Fruit fly (Drosophila melanogaster) whole organism, embryonic: ENCODE results near the gene jet.
A peak's percentile ranks its signal among the peaks of the same experiment; 100 is the strongest.

Experiments used
- Antp ChIP-seq: fragments of 200-800 bp; sonication (Bioruptor generic); optimal IDR thresholded peaks from 3 replicates; lab custom pipeline; 2016; ENCODE audit warnings: missing biosample characterization, missing genetic modification characterization
- Awh ChIP-seq: fragments of 200-800 bp; sonication (Bioruptor generic); IDR thresholded peaks from 2 replicates; pipeline ENCODE4, ENCODE4 v1.3.6; 2022; ENCODE audit warnings: missing biosample characterization, missing genetic modification characterization
- B-H1 ChIP-seq: fragments of 200-800 bp; sonication (Bioruptor generic); IDR thresholded peaks from 3 replicates; pipeline ENCODE4 v1.3.6; 2022; ENCODE audit warnings: missing biosample characterization, missing genetic modification characterization
- BEAF-32 ChIP-seq: fragments of 200-800 bp; sonication (Bioruptor generic); optimal IDR thresholded peaks from 3 replicates; lab custom pipeline; 2017; ENCODE audit warnings: missing biosample characterization, missing genetic modification characterization, mild to moderate bottlenecking, moderate library complexity, missing genetic modification reagents
- CG10543 ChIP-seq: fragments of 200-800 bp; sonication (Bioruptor generic); optimal IDR thresholded peaks from 3 replicates; lab custom pipeline; 2017; ENCODE audit warnings: missing biosample characterization, mild to moderate bottlenecking, missing genetic modification characterization, moderate library complexity
- CG11247 ChIP-seq: fragments of 200-800 bp; sonication (Bioruptor generic); IDR thresholded peaks from 2 replicates; pipeline ENCODE4 v1.3.6; 2022; ENCODE audit warnings: missing biosample characterization, missing genetic modification characterization
- CG12155 ChIP-seq: fragments of 200-800 bp; sonication (Bioruptor generic); optimal IDR thresholded peaks from 3 replicates; lab custom pipeline; 2016; ENCODE audit warnings: missing biosample characterization, missing genetic modification characterization
- CG12744 ChIP-seq: fragments of 200-800 bp; sonication (Bioruptor generic); optimal IDR thresholded peaks from 2 replicates; lab custom pipeline; 2016; ENCODE audit warnings: missing biosample characterization, missing genetic modification characterization
- CG12769 ChIP-seq: fragments of 200-800 bp; sonication (Bioruptor generic); optimal IDR thresholded peaks from 2 replicates; lab custom pipeline; 2019; ENCODE audit warnings: missing biosample characterization, mild to moderate bottlenecking, missing genetic modification characterization, moderate library complexity
- CG14014 ChIP-seq: fragments of 200-800 bp; sonication (Bioruptor generic); IDR thresholded peaks from 2 replicates; pipeline ENCODE4 v1.3.6; 2022; ENCODE audit warnings: missing biosample characterization, missing genetic modification characterization
- CG17568 ChIP-seq: fragments of 200-800 bp; sonication (Bioruptor generic); optimal IDR thresholded peaks from 2 replicates; lab custom pipeline; 2018; ENCODE audit warnings: missing biosample characterization, mild to moderate bottlenecking, missing genetic modification characterization, moderate library complexity
- CG18476 ChIP-seq: fragments of 200-800 bp; sonication (Bioruptor generic); optimal IDR thresholded peaks from 2 replicates; lab custom pipeline; 2016; ENCODE audit warnings: missing biosample characterization, mild to moderate bottlenecking, missing genetic modification characterization
- CG18599 ChIP-seq: fragments of 200-800 bp; sonication (Bioruptor generic); optimal IDR thresholded peaks from 3 replicates; lab custom pipeline; 2017; ENCODE audit warnings: missing biosample characterization, missing genetic modification characterization, mild to moderate bottlenecking, moderate library complexity, missing genetic modification reagents
- CG18764 ChIP-seq: fragments of 200-800 bp; sonication (Bioruptor generic); optimal IDR thresholded peaks from 3 replicates; lab custom pipeline; 2016; ENCODE audit warnings: missing biosample characterization, missing genetic modification characterization
- CG2129 ChIP-seq: fragments of 200-800 bp; sonication (Bioruptor generic); IDR thresholded peaks from 2 replicates; pipeline ENCODE4 v1.3.6; 2022; ENCODE audit warnings: missing biosample characterization, missing genetic modification characterization; ENCODE audit not compliant: partially characterized antibody
- CG2712 ChIP-seq: fragments of 200-800 bp; optimal IDR thresholded peaks from 3 replicates; lab custom pipeline; 2019; ENCODE audit warnings: missing biosample characterization, mild to moderate bottlenecking, missing genetic modification characterization, moderate library complexity
- CG30020 ChIP-seq: fragments of 200-800 bp; optimal IDR thresholded peaks from 2 replicates; lab custom pipeline; 2019; ENCODE audit warnings: missing biosample characterization, mild to moderate bottlenecking, missing genetic modification characterization, moderate library complexity
- CG5180 ChIP-seq: fragments of 200-800 bp; sonication (Bioruptor generic); optimal IDR thresholded peaks from 3 replicates; lab custom pipeline; 2017; ENCODE audit warnings: missing biosample characterization, missing genetic modification characterization, mild to moderate bottlenecking, moderate library complexity, missing genetic modification reagents
- CG6813 ChIP-seq: fragments of 200-800 bp; sonication (Bioruptor generic); optimal IDR thresholded peaks from 2 replicates; lab custom pipeline; 2017; ENCODE audit warnings: missing biosample characterization, missing genetic modification characterization, mild to moderate bottlenecking, moderate library complexity, missing genetic modification reagents
- CG7556 ChIP-seq: fragments of 200-800 bp; sonication (Bioruptor generic); optimal IDR thresholded peaks from 2 replicates; lab custom pipeline; 2017; ENCODE audit warnings: missing biosample characterization, mild to moderate bottlenecking, missing genetic modification characterization
- CG9876 ChIP-seq: fragments of 200-800 bp; sonication (Bioruptor generic); optimal IDR thresholded peaks from 2 replicates; lab custom pipeline; 2016; ENCODE audit warnings: missing biosample characterization, missing genetic modification characterization
- CTCF ChIP-seq: fragments of 200-800 bp; sonication (Bioruptor generic); optimal IDR thresholded peaks from 2 replicates; lab custom pipeline; 2017; ENCODE audit warnings: missing biosample characterization, mild to moderate bottlenecking, missing genetic modification characterization, moderate library complexity
- CkIIα-i1 ChIP-seq: fragments of 200-800 bp; sonication (Bioruptor generic); IDR thresholded peaks from 2 replicates; pipeline ENCODE4 v1.3.6; 2022; ENCODE audit warnings: missing biosample characterization, missing genetic modification characterization
- Doc2 ChIP-seq: fragments of 200-800 bp; sonication (Bioruptor generic); IDR thresholded peaks from 2 replicates; pipeline ENCODE4 v1.3.6; 2022; ENCODE audit warnings: missing biosample characterization, missing genetic modification characterization
- Doc3 ChIP-seq: fragments of 200-800 bp; sonication (Bioruptor generic); IDR thresholded peaks from 3 replicates; pipeline ENCODE4 v1.3.6; 2022; ENCODE audit warnings: missing biosample characterization, missing genetic modification characterization; ENCODE audit not compliant: partially characterized antibody
- HLH4C ChIP-seq: fragments of 200-800 bp; sonication (Bioruptor generic); IDR thresholded peaks from 3 replicates; pipeline ENCODE4 v1.3.6; 2022; ENCODE audit warnings: missing biosample characterization, missing genetic modification characterization; ENCODE audit not compliant: partially characterized antibody
- HLHmδ ChIP-seq: fragments of 200-800 bp; sonication (Bioruptor generic); optimal IDR thresholded peaks from 2 replicates; lab custom pipeline; 2018; ENCODE audit warnings: missing biosample characterization, mild to moderate bottlenecking, missing genetic modification characterization, moderate library complexity
- Lhr ChIP-seq: fragments of 200-800 bp; sonication (Bioruptor generic); optimal IDR thresholded peaks from 3 replicates; lab custom pipeline; 2017; ENCODE audit warnings: mild to moderate bottlenecking, missing biosample characterization, missing genetic modification reagents, missing genetic modification characterization
- Lpt ChIP-seq: fragments of >200 bp; optimal IDR thresholded peaks from 2 replicates; lab custom pipeline; 2018; ENCODE audit warnings: missing biosample characterization, missing genetic modification characterization
- Optix ChIP-seq: fragments of 200-800 bp; sonication (Bioruptor generic); IDR thresholded peaks from 3 replicates; pipeline ENCODE4 v1.3.6; 2022; ENCODE audit warnings: missing biosample characterization, missing genetic modification characterization
- Spps ChIP-seq: fragments of 200-800 bp; sonication (Bioruptor generic); optimal IDR thresholded peaks from 2 replicates; lab custom pipeline; 2018; ENCODE audit warnings: missing biosample characterization, mild to moderate bottlenecking, missing genetic modification characterization
- Taf1 ChIP-seq: fragments of 200-800 bp; sonication (Bioruptor generic); IDR thresholded peaks from 2 replicates; pipeline ENCODE4 v1.3.6; 2022; ENCODE audit warnings: missing biosample characterization, missing genetic modification characterization
- Usf ChIP-seq: fragments of 200-800 bp; sonication (Bioruptor generic); optimal IDR thresholded peaks from 2 replicates; lab custom pipeline; 2017; ENCODE audit warnings: missing genotype, missing biosample characterization, missing genetic modification characterization
- bsh ChIP-seq, 2 experiments: fragments of 200-800 bp; sonication (Bioruptor generic); optimal IDR thresholded peaks; 2 replicates each; lab custom pipeline; 2017 to 2018; ENCODE audit warnings: mild to moderate bottlenecking in 2 of 2, missing biosample characterization in 2 of 2, missing genetic modification characterization in 2 of 2, moderate library complexity in 1 of 2
- btn ChIP-seq: fragments of 200-800 bp; sonication (Bioruptor generic); optimal IDR thresholded peaks from 2 replicates; lab custom pipeline; 2016; ENCODE audit warnings: missing biosample characterization, missing genetic modification characterization
- dati ChIP-seq: fragments of 200-800 bp; sonication (Bioruptor generic); IDR thresholded peaks from 2 replicates; pipeline ENCODE4 v1.3.6; 2022; ENCODE audit warnings: missing biosample characterization, missing genetic modification characterization
- gce ChIP-seq: fragments of 200-800 bp; sonication (Bioruptor generic); IDR thresholded peaks from 3 replicates; pipeline ENCODE4 v1.3.6; 2022; ENCODE audit warnings: missing biosample characterization, missing genetic modification characterization
- ind ChIP-seq: fragments of 200-800 bp; sonication (Bioruptor generic); optimal IDR thresholded peaks from 3 replicates; lab custom pipeline; 2016; ENCODE audit warnings: missing biosample characterization, missing genetic modification characterization
- maf-S ChIP-seq: fragments of 200-800 bp; sonication (Bioruptor generic); optimal IDR thresholded peaks from 2 replicates; lab custom pipeline; 2016; ENCODE audit warnings: missing biosample characterization, missing genetic modification characterization
- pros ChIP-seq: fragments of 200-800 bp; sonication (Bioruptor generic); optimal IDR thresholded peaks from 3 replicates; lab custom pipeline; 2019; ENCODE audit warnings: missing biosample characterization, mild to moderate bottlenecking, missing genetic modification characterization, moderate library complexity
- repo ChIP-seq: fragments of 200-800 bp; sonication (Bioruptor generic); optimal IDR thresholded peaks from 2 replicates; lab custom pipeline; 2016; ENCODE audit warnings: missing biosample characterization, missing genetic modification characterization
- sc ChIP-seq, 3 experiments: fragments of >200 bp in 2 of 3; fragments of 200-800 bp in 1 of 3; sonication (Bioruptor generic) in 1 of 3; optimal IDR thresholded peaks; 2 replicates in 2 of 3; 3 replicates in 1 of 3; lab custom pipeline; 2017; ENCODE audit warnings: mild to moderate bottlenecking in 1 of 3, missing biosample characterization in 1 of 3, missing genetic modification characterization in 1 of 3, missing genetic modification reagents in 1 of 3
- sima ChIP-seq: fragments of 200-800 bp; sonication (Bioruptor generic); optimal IDR thresholded peaks from 2 replicates; lab custom pipeline; 2016; ENCODE audit warnings: missing biosample characterization, missing genetic modification characterization
- slp2 ChIP-seq: fragments of 200-800 bp; sonication (Bioruptor generic); optimal IDR thresholded peaks from 2 replicates; lab custom pipeline; 2016; ENCODE audit warnings: missing biosample characterization, missing genetic modification characterization
- sr ChIP-seq: fragments of 200-800 bp; sonication (Bioruptor generic); IDR thresholded peaks from 3 replicates; pipeline ENCODE4 v1.3.6; 2022; ENCODE audit warnings: missing biosample characterization, missing genetic modification characterization
- tgo ChIP-seq: fragments of 200-800 bp; sonication (Bioruptor generic); IDR thresholded peaks from 3 replicates; pipeline ENCODE4 v1.3.6; 2022; ENCODE audit warnings: missing biosample characterization, missing genetic modification characterization
- toy ChIP-seq: fragments of 200-800 bp; sonication (Bioruptor generic); IDR thresholded peaks from 2 replicates; pipeline ENCODE4 v1.3.6; 2022; ENCODE audit warnings: missing biosample characterization, missing genetic modification characterization
- twi ChIP-seq: fragments of 200-800 bp; optimal IDR thresholded peaks from 2 replicates; lab custom pipeline; 2019; ENCODE audit warnings: missing biosample characterization, mild to moderate bottlenecking, missing genetic modification characterization, moderate library complexity
- vvl ChIP-seq: fragments of 200-800 bp; sonication (Bioruptor generic); IDR thresholded peaks from 2 replicates; pipeline ENCODE4 v1.3.6; 2022; ENCODE audit warnings: missing biosample characterization, missing genetic modification characterization
- yki ChIP-seq: fragments of >200 bp; optimal IDR thresholded peaks from 3 replicates; lab custom pipeline; 2018
- zf30C ChIP-seq: fragments of 200-800 bp; sonication (Bioruptor generic); optimal IDR thresholded peaks from 3 replicates; lab custom pipeline; 2018; ENCODE audit warnings: missing biosample characterization, mild to moderate bottlenecking, missing genetic modification characterization

jet gene

dm6 chr2L:4907986-4908385 is 41.6 kb downstream of the jet start (continued):
- peak; percentile 76; the same call in 2 of the 3 replicates for TF ChIP-seq gce (GFP tag; lab: Robert Waterston, UW)
- no peak for TF ChIP-seq toy (GFP tag; lab: Robert Waterston, UW)
- TF ChIP-seq Lpt (GFP tag; lab: Kevin White, UChicago): no peak
- no peak for TF ChIP-seq repo (GFP tag; lab: Kevin White, UChicago)
- peak; percentile 77; the same call in 2 of the 3 replicates for TF ChIP-seq tgo (GFP tag; lab: Robert Waterston, UW)
- peak; percentile 41 for TF ChIP-seq CG18599 (GFP tag; lab: Kevin White, UChicago)
- peak; percentile 0 for TF ChIP-seq CG18476 (GFP tag; lab: Kevin White, UChicago)
- no peak for TF ChIP-seq sima (GFP tag; lab: Kevin White, UChicago)
- no peak for TF ChIP-seq btn (GFP tag; lab: Kevin White, UChicago)
- no peak for TF ChIP-seq BEAF-32
- TF ChIP-seq CG12155 (GFP tag; lab: Kevin White, UChicago): no peak
- peak; percentile 75 for TF ChIP-seq CG7556
- TF ChIP-seq Doc2 (GFP tag; lab: Robert Waterston, UW): no peak
- TF ChIP-seq Taf1: peak; percentile 12; the same call in 1 of the 2 replicates
- peak; percentile 41 for TF ChIP-seq CG18764
- peak; percentile 49; the same call in 1 of the 2 replicates for TF ChIP-seq CG14014 (GFP tag; lab: Robert Waterston, UW)
- TF ChIP-seq twi (tag; lab: Kevin White, UChicago): no peak
- no peak for TF ChIP-seq Usf (GFP tag; lab: Kevin White, UChicago)
- TF ChIP-seq yki (lab: Kevin White, UChicago): no peak
- peak; percentile 36 for TF ChIP-seq CG12769
- TF ChIP-seq CG6813 (GFP tag; lab: Kevin White, UChicago): peak; percentile 47
- TF ChIP-seq CG2712 (tag; lab: Kevin White, UChicago): peak; percentile 78
- TF ChIP-seq CG5180 (GFP tag; lab: Kevin White, UChicago): peak; percentile 75
- TF ChIP-seq CTCF (GFP tag; lab: Kevin White, UChicago): no peak
- TF ChIP-seq slp2 (GFP tag; lab: Kevin White, UChicago): no peak
- no peak for TF ChIP-seq pros (GFP tag; lab: Kevin White, UChicago)
- no peak for TF ChIP-seq CG9876
- TF ChIP-seq zf30C (GFP tag; lab: Kevin White, UChicago): peak; percentile 12
- TF ChIP-seq HLH4C (GFP tag; lab: Robert Waterston, UW): no peak
- TF ChIP-seq CG11247 (GFP tag; lab: Robert Waterston, UW): peak; percentile 20; the same call in 1 of the 2 replicates
- no peak for TF ChIP-seq Spps (tag; lab: Kevin White, UChicago)
- TF ChIP-seq vvl (GFP tag; lab: Robert Waterston, UW): peak; percentile 87
- TF ChIP-seq sr: no peak
- no peak for TF ChIP-seq CG2129 (GFP tag; lab: Robert Waterston, UW)
- peak; percentile 54; the same call in 2 of the 3 replicates for TF ChIP-seq Optix (GFP tag; lab: Robert Waterston, UW)
- TF ChIP-seq CG10543: no peak
- no peak for TF ChIP-seq Doc3 (GFP tag; lab: Robert Waterston, UW)
- TF ChIP-seq bsh (GFP tag; optimal IDR thresholded peaks at IDR 0.05; lab: Kevin White, UChicago): peak in 1 of 2 experiments; percentile 73
- TF ChIP-seq B-H1 (GFP tag; lab: Robert Waterston, UW): peak; percentile 51; the same call in 2 of the 3 replicates
- TF ChIP-seq CG17568 (GFP tag; lab: Kevin White, UChicago): peak; percentile 74
- no peak for TF ChIP-seq dati
- peak; percentile 8 for TF ChIP-seq CG30020
- TF ChIP-seq HLHmδ (GFP tag; lab: Kevin White, UChicago): no peak
- no peak for TF ChIP-seq CG12744 (GFP tag; lab: Kevin White, UChicago)
- no peak for TF ChIP-seq maf-S (GFP tag; lab: Kevin White, UChicago)
- TF ChIP-seq Awh (GFP tag; lab: Robert Waterston, UW): peak; percentile 80
- TF ChIP-seq ind (GFP tag; lab: Kevin White, UChicago): peak; percentile 54
- TF ChIP-seq Antp (GFP tag; lab: Kevin White, UChicago): no peak
- TF ChIP-seq CkIIα-i1 (GFP tag; lab: Robert Waterston, UW): no peak
- TF ChIP-seq sc (optimal IDR thresholded peaks at IDR 0.05; lab: Kevin White, UChicago): no peak
- peak; percentile 48 for TF ChIP-seq sc (GFP tag; optimal IDR thresholded peaks at IDR 0.05; lab: Kevin White, UChicago)
- peak; percentile 11 for TF ChIP-seq Lhr (GFP tag; lab: Kevin White, UChicago)
